Fruit fly (Drosophila melanogaster) whole organism: ENCODE data around the gene CG17549.

ENCODE experiments used
- CG8478 ChIP-seq: fragments of >200 bp; optimal IDR thresholded peaks from 2 replicates; lab custom pipeline; 2018; ENCODE audit warnings: inconsistent platforms
- Dll ChIP-seq: fragments of >200 bp; optimal IDR thresholded peaks from 2 replicates; lab custom pipeline; 2017
- EcR ChIP-seq, 2 experiments: fragments of >200 bp; optimal IDR thresholded peaks; 2 replicates each; lab custom pipeline; 2017; ENCODE audit warnings: missing biosample characterization in 2 of 2, missing genetic modification characterization in 2 of 2, missing genetic modification reagents in 2 of 2
- pan ChIP-seq: fragments of >200 bp; optimal IDR thresholded peaks from 2 replicates; lab custom pipeline; 2017
- psq ChIP-seq: fragments of >200 bp; optimal IDR thresholded peaks from 2 replicates; lab custom pipeline; 2017
- usp ChIP-seq: fragments of >200 bp; optimal IDR thresholded peaks from 2 replicates; lab custom pipeline; 2017; ENCODE audit warnings: missing biosample characterization, missing genetic modification characterization, mixed read lengths

Gene CG17549

dm6 chr2L:19386106-19386715, 3.7 kb downstream of the CG17549 start, which contains the start of gene fon:
TSS of gene fon (minus strand) at chr2L:19386205.
- no peak for TF ChIP-seq usp (GFP tag; lab: Kevin White, UChicago)
- TF ChIP-seq Dll (lab: Kevin White, UChicago) = no peak
- TF ChIP-seq CG8478 (lab: Kevin White, UChicago) = no peak
- no peak for TF ChIP-seq pan (lab: Kevin White, UChicago)
- TF ChIP-seq EcR (GFP tag; optimal IDR thresholded peaks at IDR 0.05; lab: Kevin White, UChicago) = no peak
- TF ChIP-seq psq (lab: Kevin White, UChicago) = no peak

dm6 chr2L:19382353-19382752, 7.5 kb downstream of the CG17549 start:
- TF ChIP-seq CG8478 (lab: Kevin White, UChicago) (no peak), Dll (lab: Kevin White, UChicago) (no peak), usp (GFP tag; lab: Kevin White, UChicago) (no peak), pan (lab: Kevin White, UChicago) (no peak), EcR (GFP tag; optimal IDR thresholded peaks at IDR 0.05; lab: Kevin White, UChicago) (no peak), psq (lab: Kevin White, UChicago) (no peak)

dm6 chr2L:19380630-19381029, 9.2 kb downstream of the CG17549 start, which contains the start of gene CG17350:
TSS of gene CG17350 (plus strand) at chr2L:19380930.
- no peak for TF ChIP-seq Dll (lab: Kevin White, UChicago)
- no peak for TF ChIP-seq psq (lab: Kevin White, UChicago)
- TF ChIP-seq pan (lab: Kevin White, UChicago) = no peak
- no peak for TF ChIP-seq EcR (GFP tag; optimal IDR thresholded peaks at IDR 0.05; lab: Kevin White, UChicago)
- no peak for TF ChIP-seq CG8478 (lab: Kevin White, UChicago)
- no peak for TF ChIP-seq usp (GFP tag; lab: Kevin White, UChicago)

DNA sequence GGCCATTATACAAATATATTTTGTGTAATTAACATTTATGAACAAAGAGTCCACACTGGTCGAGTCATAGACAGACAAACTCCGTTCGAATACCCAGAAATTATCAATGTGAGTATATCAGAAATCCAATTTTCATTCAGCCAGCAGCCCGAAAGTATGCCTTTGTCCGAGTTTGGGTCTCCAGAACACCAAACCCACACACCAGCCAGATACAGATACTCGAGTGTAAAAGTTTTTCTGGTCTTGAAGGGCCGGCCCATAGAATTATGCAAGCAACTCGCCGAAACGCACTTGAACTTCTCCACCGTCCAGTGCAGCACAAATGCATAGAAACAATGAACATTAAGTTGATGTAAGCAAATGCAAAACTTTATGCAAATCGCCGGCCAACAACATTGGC, 11.3 kb downstream of the CG17549 start:
- no peak for TF ChIP-seq psq (lab: Kevin White, UChicago)
- TF ChIP-seq usp (GFP tag; lab: Kevin White, UChicago) = no peak

dm6 chr2L:19377129-19378083, 12.5 kb downstream of the CG17549 start:
- TF ChIP-seq psq (lab: Kevin White, UChicago) = no peak
- TF ChIP-seq EcR (GFP tag; optimal IDR thresholded peaks at IDR 0.05; lab: Kevin White, UChicago) = no peak
- no peak for TF ChIP-seq CG8478 (lab: Kevin White, UChicago)
- no peak for TF ChIP-seq usp (GFP tag; lab: Kevin White, UChicago)
- TF ChIP-seq pan (lab: Kevin White, UChicago) = no peak
- TF ChIP-seq Dll (lab: Kevin White, UChicago) = no peak

DNA sequence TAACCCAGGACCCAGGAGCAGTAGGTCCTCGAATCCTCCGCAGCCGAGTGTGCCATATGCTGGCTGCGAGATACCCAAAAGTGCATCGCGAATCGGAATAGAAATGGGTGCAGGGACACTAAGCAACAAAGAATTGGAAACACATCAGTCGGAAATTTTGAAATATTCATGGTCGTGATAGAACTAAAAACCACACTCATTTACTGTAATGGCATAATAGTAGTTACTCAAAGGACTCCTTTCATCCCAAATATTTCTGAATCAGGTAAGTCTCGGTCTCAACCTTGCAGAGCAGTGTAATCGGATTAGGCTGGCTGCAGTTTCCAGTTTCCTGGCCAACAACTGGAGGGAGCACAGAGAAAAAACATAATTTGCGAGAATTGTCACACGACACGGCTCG, 13.7 kb downstream of the CG17549 start:
- TF ChIP-seq Dll (lab: Kevin White, UChicago) (no peak), pan (lab: Kevin White, UChicago) (no peak)

dm6 chr2L:19373809-19374208, 16.1 kb downstream of the CG17549 start:
- TF ChIP-seq Dll (lab: Kevin White, UChicago) (no peak), CG8478 (lab: Kevin White, UChicago) (no peak), psq (lab: Kevin White, UChicago) (no peak), pan (lab: Kevin White, UChicago) (no peak), usp (GFP tag; lab: Kevin White, UChicago) (no peak), EcR (GFP tag; optimal IDR thresholded peaks at IDR 0.05; lab: Kevin White, UChicago) (no peak)

DNA sequence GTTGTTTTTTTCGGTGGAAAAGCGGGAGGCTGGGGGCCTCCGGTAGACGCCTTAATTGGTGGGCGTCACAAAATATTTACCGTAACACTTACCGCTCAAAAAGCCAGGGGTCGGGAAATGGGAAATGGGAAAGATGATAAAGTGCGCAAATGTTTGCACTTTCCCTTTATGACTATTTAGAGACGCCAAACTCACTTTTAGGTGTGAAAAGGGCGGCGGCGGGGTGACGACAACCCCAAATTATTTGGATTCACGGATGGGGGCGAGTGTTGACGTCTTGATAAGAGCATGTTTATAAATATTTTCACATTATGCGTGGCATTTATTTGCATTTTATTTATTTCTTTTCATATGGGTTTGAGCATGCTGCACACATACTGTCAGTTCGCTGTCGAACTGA, 19.8 kb downstream of the CG17549 start, which contains the start of gene CG17349:
TSS of gene CG17349 (plus strand) at position 400 of the 400 bp plus-strand sequence.
- no peak for TF ChIP-seq pan (lab: Kevin White, UChicago)

DNA sequence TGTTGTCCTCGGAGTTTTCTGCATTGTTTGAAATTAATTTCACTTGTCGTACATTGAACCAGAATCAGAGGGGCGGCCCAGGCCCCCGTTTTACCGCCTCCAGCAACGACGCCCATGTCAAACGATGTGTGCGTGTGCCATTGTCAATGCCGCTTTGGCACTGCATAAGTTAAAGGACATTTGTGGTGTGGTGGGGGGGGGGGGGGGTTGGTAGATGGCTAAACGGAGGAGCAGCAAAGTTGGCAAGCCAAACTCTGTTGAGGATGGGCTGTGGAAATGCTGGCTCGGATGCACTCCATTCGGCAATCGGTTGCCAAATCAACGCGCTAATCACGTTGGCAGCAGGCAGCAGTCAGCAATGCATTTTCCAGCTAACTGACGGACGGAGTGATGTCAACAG, 23.1 kb downstream of the CG17549 start:
- TF ChIP-seq pan (lab: Kevin White, UChicago) (no peak), psq (lab: Kevin White, UChicago) (no peak), EcR (GFP tag; optimal IDR thresholded peaks at IDR 0.05; lab: Kevin White, UChicago) (no peak), usp (GFP tag; lab: Kevin White, UChicago) (no peak), CG8478 (lab: Kevin White, UChicago) (no peak), Dll (lab: Kevin White, UChicago) (no peak)

DNA sequence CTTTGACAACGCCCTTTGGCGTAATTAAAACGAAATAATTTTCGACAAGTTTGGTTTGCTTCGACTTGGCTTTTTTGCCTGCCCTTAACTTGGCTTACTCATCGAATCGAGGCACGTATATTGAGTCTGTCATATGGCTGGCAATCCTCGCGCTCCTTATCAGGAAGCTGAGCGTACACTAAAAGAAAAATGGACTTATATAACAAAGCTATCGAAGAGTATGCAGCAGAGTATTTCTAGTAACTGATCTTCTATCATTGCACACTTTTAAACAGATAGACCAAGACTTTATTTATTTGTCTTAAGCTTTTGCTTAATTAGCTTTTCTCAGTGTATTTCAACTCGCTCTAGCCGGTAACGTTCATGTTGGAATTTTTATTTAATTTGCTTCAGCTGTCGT, 23.6 kb downstream of the CG17549 start:
- TF ChIP-seq Dll (lab: Kevin White, UChicago) = no peak
- no peak for TF ChIP-seq pan (lab: Kevin White, UChicago)
- TF ChIP-seq EcR (GFP tag; optimal IDR thresholded peaks at IDR 0.05; lab: Kevin White, UChicago) = no peak
- no peak for TF ChIP-seq psq (lab: Kevin White, UChicago)
- TF ChIP-seq usp (GFP tag; lab: Kevin White, UChicago) = no peak
- TF ChIP-seq CG8478 (lab: Kevin White, UChicago) = no peak

DNA sequence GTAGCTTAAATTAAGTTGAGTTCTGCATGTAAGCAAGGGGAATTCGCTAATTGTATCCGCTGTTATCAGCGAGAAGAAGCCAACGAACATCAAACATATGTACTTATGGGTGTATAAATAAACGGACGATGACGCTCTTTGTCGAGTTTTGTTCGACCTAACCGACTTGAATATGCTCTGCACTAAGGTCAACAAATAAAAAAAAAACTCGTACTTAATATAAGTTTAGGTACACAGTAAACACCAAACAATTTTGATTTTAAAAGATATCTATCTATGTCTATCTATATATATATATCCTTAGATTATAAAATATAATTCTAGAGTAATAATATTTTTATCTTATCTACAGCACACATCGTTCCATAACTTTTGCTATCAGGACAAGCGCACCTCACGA, 25.3 kb downstream of the CG17549 start:
- TF ChIP-seq psq (lab: Kevin White, UChicago) (no peak), EcR (GFP tag; optimal IDR thresholded peaks at IDR 0.05; lab: Kevin White, UChicago) (no peak), usp (GFP tag; lab: Kevin White, UChicago) (no peak), pan (lab: Kevin White, UChicago) (no peak), CG8478 (lab: Kevin White, UChicago) (no peak), Dll (lab: Kevin White, UChicago) (no peak)
